Worm (Caenorhabditis elegans) whole organism, L1 larva: ENCODE data around the gene acdh-6.
A peak's percentile ranks its signal among the peaks of the same experiment; 100 is the strongest.

Experiments used
- blmp-1 ChIP-seq: fragments of 150-350 bp; optimal IDR thresholded peaks from 2 replicates; lab custom pipeline; 2014; ENCODE audit warnings: missing biosample characterization, missing genetic modification characterization
- ceh-82 ChIP-seq, 3 experiments: fragments of 150-350 bp in 1 of 3; sonication (generic microtip) in 2 of 3; optimal IDR thresholded peaks; 2 replicates each; lab custom pipeline; 2014 to 2017; ENCODE audit warnings: missing biosample characterization in 3 of 3, missing genetic modification characterization in 3 of 3
- efl-3 ChIP-seq: fragments of 200-800 bp; sonication (Bioruptor generic); optimal IDR thresholded peaks from 2 replicates; lab custom pipeline; 2018; ENCODE audit warnings: mild to moderate bottlenecking, missing genetic modification characterization, missing compliant biosample characterization
- egl-13 ChIP-seq: sonication (generic microtip); optimal IDR thresholded peaks from 2 replicates; lab custom pipeline; 2016; ENCODE audit warnings: missing genotype, missing genetic modification reagents, missing genetic modification characterization, missing compliant biosample characterization
- elt-3 ChIP-seq, 6 experiments: fragments of 150-350 bp in 1 of 6; sonication (generic microtip); optimal IDR thresholded peaks; 2 replicates each; lab custom pipeline; 2017 to 2018; ENCODE audit warnings: missing biosample characterization in 6 of 6, missing genetic modification characterization in 6 of 6, inconsistent platforms in 1 of 6
- fkh-10 ChIP-seq: sonication (generic microtip); optimal IDR thresholded peaks from 2 replicates; lab custom pipeline; 2017; ENCODE audit warnings: missing biosample characterization, missing genetic modification reagents, missing genetic modification characterization
- lsy-2 ChIP-seq, 2 experiments: fragments of 150-350 bp; optimal IDR thresholded peaks; 2 replicates each; lab custom pipeline; 2014; ENCODE audit warnings: missing biosample characterization in 2 of 2, missing genetic modification characterization in 2 of 2
- mdl-1 ChIP-seq, 2 experiments: fragments of 150-350 bp; optimal IDR thresholded peaks; 2 replicates each; lab custom pipeline; 2014 to 2017; ENCODE audit warnings: missing biosample characterization in 2 of 2, missing genetic modification characterization in 2 of 2, inconsistent platforms in 1 of 2
- mep-1 ChIP-seq: fragments of 150-350 bp; optimal IDR thresholded peaks from 2 replicates; lab custom pipeline; 2014; ENCODE audit warnings: missing biosample characterization, missing genetic modification characterization
- nhr-12 ChIP-seq: sonication (generic microtip); optimal IDR thresholded peaks from 2 replicates; lab custom pipeline; 2017; ENCODE audit warnings: missing biosample characterization, missing genetic modification characterization
- tbx-2 ChIP-seq: sonication (generic microtip); optimal IDR thresholded peaks from 2 replicates; lab custom pipeline; 2016; ENCODE audit warnings: missing genetic modification characterization, missing compliant biosample characterization
- unc-86 ChIP-seq: sonication (generic microtip); optimal IDR thresholded peaks from 2 replicates; lab custom pipeline; 2016; ENCODE audit warnings: missing genetic modification characterization, missing compliant biosample characterization
- zag-1 ChIP-seq: fragments of 150-350 bp; optimal IDR thresholded peaks from 2 replicates; lab custom pipeline; 2014; ENCODE audit warnings: missing biosample characterization, missing genetic modification characterization
- ztf-4 ChIP-seq: fragments of 150-350 bp; optimal IDR thresholded peaks from 2 replicates; lab custom pipeline; 2014; ENCODE audit warnings: missing biosample characterization, missing genetic modification characterization

ce11 chrIII:8571845-8572244, 10.9 kb downstream of the acdh-6 start:
- no peak for TF ChIP-seq lsy-2 (tag; optimal IDR thresholded peaks at IDR 0.05; lab: Kevin White, UChicago)
- no peak for TF ChIP-seq unc-86 (tag; lab: Kevin White, UChicago)
- no peak for TF ChIP-seq elt-3 (tag; optimal IDR thresholded peaks at IDR 0.05; lab: Kevin White, UChicago)
- TF ChIP-seq fkh-10 (GFP tag; lab: Kevin White, UChicago): no peak
- TF ChIP-seq ceh-82 (tag; optimal IDR thresholded peaks at IDR 0.05; lab: Kevin White, UChicago): no peak
- TF ChIP-seq blmp-1 (tag; lab: Kevin White, UChicago): peak; percentile 91
- TF ChIP-seq egl-13: no peak
- no peak for TF ChIP-seq zag-1 (tag; lab: Kevin White, UChicago)
- no peak for TF ChIP-seq nhr-12 (tag; lab: Kevin White, UChicago)
- no peak for TF ChIP-seq efl-3 (GFP tag; lab: Kevin White, UChicago)
- no peak for TF ChIP-seq ztf-4 (tag; lab: Kevin White, UChicago)
- TF ChIP-seq mdl-1 (tag; optimal IDR thresholded peaks at IDR 0.05; lab: Kevin White, UChicago): no peak
- no peak for TF ChIP-seq tbx-2 (tag; lab: Kevin White, UChicago)
- TF ChIP-seq mep-1: peak; percentile 23
